Fruit fly (Drosophila melanogaster) whole organism, embryonic: ENCODE data around the gene CG15473.

Experiments
- CG10147 ChIP-seq: fragments of 200-800 bp; sonication (Bioruptor generic); optimal IDR thresholded peaks from 2 replicates; lab custom pipeline; 2019; ENCODE audit warnings: missing biosample characterization, mild to moderate bottlenecking, missing genetic modification characterization, moderate library complexity
- CG11695 ChIP-seq: fragments of 200-800 bp; sonication (Bioruptor generic); IDR thresholded peaks from 3 replicates; pipeline ENCODE4 v1.3.6; 2022; ENCODE audit warnings: missing biosample characterization, missing genetic modification characterization
- CG7963 ChIP-seq: fragments of 200-800 bp; sonication (Bioruptor generic); IDR thresholded peaks from 3 replicates; pipeline ENCODE4 v1.3.6; 2022; ENCODE audit warnings: missing biosample characterization, missing genetic modification characterization; ENCODE audit not compliant: partially characterized antibody
- CkIIα-i1 ChIP-seq: fragments of 200-800 bp; sonication (Bioruptor generic); IDR thresholded peaks from 2 replicates; pipeline ENCODE4 v1.3.6; 2022; ENCODE audit warnings: missing biosample characterization, missing genetic modification characterization
- lilli ChIP-seq: fragments of 200-800 bp; sonication (Bioruptor generic); optimal IDR thresholded peaks from 3 replicates; lab custom pipeline; 2016; ENCODE audit warnings: missing biosample characterization, missing genetic modification characterization
- rib ChIP-seq: fragments of 200-800 bp; sonication (Bioruptor generic); IDR thresholded peaks from 2 replicates; pipeline ENCODE4 v1.3.6; 2022; ENCODE audit warnings: missing biosample characterization, missing genetic modification characterization
- stc ChIP-seq: fragments of 200-800 bp; sonication (Bioruptor generic); IDR thresholded peaks from 2 replicates; pipeline ENCODE4 v1.3.6; 2022; ENCODE audit warnings: missing biosample characterization, missing genetic modification characterization

DNA sequence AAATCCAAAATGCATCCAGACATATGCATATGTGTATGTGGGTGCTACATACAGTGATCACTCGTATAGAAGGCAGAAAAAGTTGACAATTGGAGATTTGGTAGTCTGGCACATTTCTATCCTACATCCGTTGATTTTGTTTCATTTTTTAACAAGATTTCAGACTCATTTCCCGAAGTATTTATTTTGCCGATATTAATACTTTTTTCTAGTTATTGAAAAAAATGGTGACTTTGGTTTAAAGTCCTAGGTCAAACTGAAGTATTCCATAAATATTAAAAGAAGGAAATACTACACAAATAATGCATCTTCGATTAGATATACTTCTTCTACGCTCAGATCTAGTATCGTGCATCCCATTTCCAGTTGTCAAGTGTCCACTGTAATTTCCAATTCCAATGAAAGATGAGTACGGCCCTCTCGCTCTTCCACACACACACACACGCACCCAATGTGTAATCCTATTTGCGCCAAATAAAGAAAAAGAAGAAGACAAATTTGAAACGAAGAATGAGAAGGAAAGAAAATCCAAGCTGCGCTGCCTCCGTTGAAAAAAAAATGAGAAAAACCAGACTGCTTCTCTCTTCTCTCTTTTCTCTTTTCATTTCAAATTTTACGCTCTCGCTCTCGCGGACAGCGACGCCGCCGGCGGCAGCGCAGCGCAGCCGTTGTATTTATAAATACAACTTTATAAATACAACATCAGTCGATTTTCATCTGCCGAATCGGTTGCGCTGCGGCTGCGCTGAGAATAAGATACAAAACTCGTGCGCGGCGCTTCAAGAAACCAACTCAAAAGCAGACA lies 37.2 kb downstream of the CG15473 start, which contains the start of gene peb:
- TF ChIP-seq CkIIα-i1 (no peak), CG10147 (GFP tag; lab: Kevin White, UChicago) (no peak), rib (GFP tag; lab: Robert Waterston, UW) (0 out of 2 replicates have a peak, but pooled peaks have one; percentile 10), CG7963 (GFP tag; lab: Robert Waterston, UW) (no peak), stc (GFP tag; lab: Robert Waterston, UW) (no peak), CG11695 (GFP tag; lab: Robert Waterston, UW) (0 out of 3 replicates have a peak, but pooled peaks have one; percentile 36), lilli (GFP tag; lab: Kevin White, UChicago) (peak; percentile 3)
